Fruit fly (Drosophila melanogaster) Kc167 (cell line): Measurements from ENCODE around the gene CalpC.

Source experiments
- Myc ChIP-seq: fragments of >200 bp; optimal IDR thresholded peaks from 2 replicates; lab custom pipeline; 2017; ENCODE audit warnings: missing external identifiers
- Sin3A ChIP-seq: fragments of >200 bp; optimal IDR thresholded peaks from 2 replicates; lab custom pipeline; 2018; ENCODE audit warnings: missing external identifiers
- h ChIP-seq: fragments of >200 bp; optimal IDR thresholded peaks from 3 replicates; lab custom pipeline; 2018; ENCODE audit warnings: missing external identifiers
- insv ChIP-seq: fragments of >200 bp; optimal IDR thresholded peaks from 3 replicates; lab custom pipeline; 2018; ENCODE audit warnings: missing external identifiers
- psq ChIP-seq: fragments of >200 bp; optimal IDR thresholded peaks from 2 replicates; lab custom pipeline; 2017; ENCODE audit warnings: missing external identifiers
- ttk ChIP-seq: sonication (Bioruptor generic); optimal IDR thresholded peaks from 2 replicates; lab custom pipeline; 2017; ENCODE audit warnings: missing external identifiers

CalpC gene

dm6 chrX:16288999-16289398 is 36.6 kb upstream of the CalpC start:
- TF ChIP-seq ttk = no peak
- no peak for TF ChIP-seq psq (lab: Kevin White, UChicago)
- no peak for TF ChIP-seq insv (lab: Kevin White, UChicago)
- TF ChIP-seq h = no peak
- TF ChIP-seq Sin3A = no peak
- TF ChIP-seq Myc = no peak

- TF ChIP-seq Myc (no peak), ttk (no peak), Sin3A (no peak), insv (lab: Kevin White, UChicago) (no peak), h (no peak), psq (lab: Kevin White, UChicago) (no peak)
Observed at dm6 chrX:16292646-16293045, 32.9 kb upstream of the CalpC start.

- TF ChIP-seq h (no peak), insv (lab: Kevin White, UChicago) (no peak), psq (lab: Kevin White, UChicago) (no peak), Sin3A (no peak), ttk (no peak), Myc (no peak)
Observed at dm6 chrX:16296423-16297292, 28.9 kb upstream of the CalpC start, which contains the start of gene CG3632. CG3632 (plus strand) TSS chrX:16296671.

- TF ChIP-seq insv (lab: Kevin White, UChicago) (no peak), Sin3A (no peak), psq (lab: Kevin White, UChicago) (no peak), ttk (no peak), h (no peak)
Observed at dm6 chrX:16297618-16298017, 27.9 kb upstream of the CalpC start, which contains the start of gene ERp44. ERp44 (minus strand) TSS chrX:16297718.

dm6 chrX:16303636-16304035 is 21.9 kb upstream of the CalpC start, which contains the start of gene CG3679:
CG3679 (plus strand) TSS chrX:16303870.
- TF ChIP-seq Sin3A = no peak
- no peak for TF ChIP-seq Myc
- TF ChIP-seq h = no peak
- TF ChIP-seq ttk = no peak
- no peak for TF ChIP-seq psq (lab: Kevin White, UChicago)
- no peak for TF ChIP-seq insv (lab: Kevin White, UChicago)

- TF ChIP-seq h = no peak
- no peak for TF ChIP-seq Sin3A
- TF ChIP-seq ttk = no peak
- TF ChIP-seq insv (lab: Kevin White, UChicago) = no peak
- TF ChIP-seq psq (lab: Kevin White, UChicago) = no peak
- no peak for TF ChIP-seq Myc
Observed at dm6 chrX:16308310-16308918, 17.1 kb upstream of the CalpC start, which contains the start of gene Had1. Had1 (minus strand) TSS chrX:16308667.

- TF ChIP-seq psq (lab: Kevin White, UChicago) = no peak
- no peak for TF ChIP-seq Myc
- TF ChIP-seq Sin3A = no peak
- no peak for TF ChIP-seq insv (lab: Kevin White, UChicago)
- TF ChIP-seq h = no peak
- no peak for TF ChIP-seq ttk
Observed at dm6 chrX:16308953-16309352, 16.6 kb upstream of the CalpC start.

dm6 chrX:16309764-16310163 is 15.8 kb upstream of the CalpC start:
- TF ChIP-seq Myc (no peak), Sin3A (no peak), h (no peak), insv (lab: Kevin White, UChicago) (no peak), psq (lab: Kevin White, UChicago) (no peak), ttk (no peak)

- no peak for TF ChIP-seq psq (lab: Kevin White, UChicago)
- TF ChIP-seq h = no peak
- TF ChIP-seq ttk = no peak
- no peak for TF ChIP-seq Sin3A
- no peak for TF ChIP-seq insv (lab: Kevin White, UChicago)
- TF ChIP-seq Myc = no peak
Observed at dm6 chrX:16313078-16313875, 12.3 kb upstream of the CalpC start, which contains the start of the genes CG9915 and SWIP. CG9915 (minus strand) TSS chrX:16313138. SWIP (plus strand) TSS chrX:16313709.

- TF ChIP-seq ttk (no peak), Myc (no peak), Sin3A (no peak), psq (lab: Kevin White, UChicago) (no peak), insv (lab: Kevin White, UChicago) (no peak), h (no peak)
Observed at dm6 chrX:16318858-16319557, 6.6 kb upstream of the CalpC start.

dm6 chrX:16319558-16319924 is 6.0 kb upstream of the CalpC start:
- TF ChIP-seq insv (lab: Kevin White, UChicago) (no peak), h (no peak), psq (lab: Kevin White, UChicago) (no peak), Sin3A (no peak), ttk (no peak), Myc (no peak)
